Worm (Caenorhabditis elegans) whole organism, L2 larva: ENCODE measurements around the gene nspg-1.

Experiments used
- F13H6.1 ChIP-seq: sonication (generic microtip); optimal IDR thresholded peaks from 2 replicates; lab custom pipeline; 2016; ENCODE audit warnings: missing genetic modification characterization, missing compliant biosample characterization
- R02D3.7 ChIP-seq: fragments of 150-350 bp; optimal IDR thresholded peaks from 2 replicates; lab custom pipeline; 2014; ENCODE audit warnings: missing biosample characterization, missing genetic modification characterization
- Y55F3AM.14 ChIP-seq: fragments of 200-800 bp; sonication (Bioruptor generic); optimal IDR thresholded peaks from 2 replicates; lab custom pipeline; 2018; ENCODE audit warnings: mild to moderate bottlenecking, missing genetic modification characterization, missing compliant biosample characterization
- aly-2 ChIP-seq: fragments of 150-350 bp; optimal IDR thresholded peaks from 2 replicates; lab custom pipeline; 2014; ENCODE audit warnings: missing biosample characterization, missing genetic modification characterization
- ama-1 ChIP-seq: fragments of 150-350 bp; optimal IDR thresholded peaks from 2 replicates; lab custom pipeline; 2018; ENCODE audit warnings: inconsistent platforms
- blmp-1 ChIP-seq: sonication (generic microtip); optimal IDR thresholded peaks from 2 replicates; lab custom pipeline; 2017; ENCODE audit warnings: missing genetic modification characterization, mild to moderate bottlenecking, missing compliant biosample characterization, antibody characterized with exemption, moderate library complexity; ENCODE audit not compliant: insufficient read depth
- ceh-16 ChIP-seq: fragments of 150-350 bp; optimal IDR thresholded peaks from 2 replicates; lab custom pipeline; 2014; ENCODE audit warnings: missing biosample characterization, missing genetic modification characterization
- ceh-82 ChIP-seq: fragments of 150-350 bp; optimal IDR thresholded peaks from 2 replicates; lab custom pipeline; 2014; ENCODE audit warnings: missing biosample characterization, missing genetic modification characterization
- crh-2 ChIP-seq: sonication (generic microtip); optimal IDR thresholded peaks from 2 replicates; lab custom pipeline; 2017; ENCODE audit warnings: missing biosample characterization, missing genetic modification characterization
- dmd-4 ChIP-seq: sonication (generic microtip); optimal IDR thresholded peaks from 2 replicates; lab custom pipeline; 2017; ENCODE audit warnings: missing biosample characterization, missing genetic modification characterization
- egl-27 ChIP-seq: sonication (generic microtip); optimal IDR thresholded peaks from 3 replicates; lab custom pipeline; 2017; ENCODE audit warnings: missing biosample characterization, missing genetic modification reagents, missing genetic modification characterization
- elt-1 ChIP-seq: fragments of 150-350 bp; optimal IDR thresholded peaks from 2 replicates; lab custom pipeline; 2014; ENCODE audit warnings: missing biosample characterization, missing genetic modification characterization
- elt-3 ChIP-seq: sonication (generic microtip); optimal IDR thresholded peaks from 2 replicates; lab custom pipeline; 2017; ENCODE audit warnings: missing biosample characterization, missing genetic modification characterization
- fos-1 ChIP-seq: fragments of 150-350 bp; optimal IDR thresholded peaks from 2 replicates; lab custom pipeline; 2014; ENCODE audit warnings: missing biosample characterization, missing genetic modification characterization
- gmeb-1 ChIP-seq: fragments of 150-350 bp; optimal IDR thresholded peaks from 2 replicates; lab custom pipeline; 2014; ENCODE audit warnings: missing biosample characterization, missing genetic modification characterization
- lin-11 ChIP-seq: fragments of 150-350 bp; sonication (generic microtip); optimal IDR thresholded peaks from 2 replicates; lab custom pipeline; 2014; ENCODE audit warnings: missing biosample characterization, missing genetic modification characterization, inconsistent platforms, mixed read lengths
- lin-13 ChIP-seq: fragments of 150-350 bp; optimal IDR thresholded peaks from 2 replicates; lab custom pipeline; 2014; ENCODE audit warnings: missing biosample characterization, missing genetic modification reagents, missing genetic modification characterization
- lin-39 ChIP-seq: fragments of 150-350 bp; optimal IDR thresholded peaks from 2 replicates; lab custom pipeline; 2014; ENCODE audit warnings: missing biosample characterization, missing genetic modification reagents, missing genetic modification characterization
- lsy-2 ChIP-seq, 2 experiments: fragments of 150-350 bp in 1 of 2; sonication (generic microtip) in 1 of 2; optimal IDR thresholded peaks; 2 replicates each; lab custom pipeline; 2014 to 2017; ENCODE audit warnings: missing biosample characterization in 2 of 2, missing genetic modification characterization in 2 of 2
- mab-5 ChIP-seq: fragments of 150-350 bp; optimal IDR thresholded peaks from 2 replicates; lab custom pipeline; 2014; ENCODE audit warnings: missing biosample characterization, missing genetic modification characterization
- mdl-1 ChIP-seq, 2 experiments: fragments of 150-350 bp in 1 of 2; sonication (generic microtip) in 1 of 2; optimal IDR thresholded peaks; 2 replicates each; lab custom pipeline; 2017; ENCODE audit warnings: missing biosample characterization in 2 of 2, missing genetic modification characterization in 2 of 2
- nhr-10 ChIP-seq: sonication (generic microtip); optimal IDR thresholded peaks from 2 replicates; lab custom pipeline; 2017; ENCODE audit warnings: missing biosample characterization, missing genetic modification characterization
- nhr-12 ChIP-seq: fragments of 150-350 bp; optimal IDR thresholded peaks from 2 replicates; lab custom pipeline; 2014; ENCODE audit warnings: missing biosample characterization, missing genetic modification characterization
- nhr-129 ChIP-seq: fragments of 150-350 bp; optimal IDR thresholded peaks from 2 replicates; lab custom pipeline; 2014; ENCODE audit warnings: missing biosample characterization, missing genetic modification characterization
- nhr-21 ChIP-seq: fragments of 150-350 bp; optimal IDR thresholded peaks from 2 replicates; lab custom pipeline; 2014; ENCODE audit warnings: missing biosample characterization, missing genetic modification characterization
- nhr-23 ChIP-seq: fragments of 150-350 bp; optimal IDR thresholded peaks from 2 replicates; lab custom pipeline; 2014; ENCODE audit warnings: missing biosample characterization, missing genetic modification reagents, missing genetic modification characterization
- nhr-237 ChIP-seq: fragments of 150-350 bp; optimal IDR thresholded peaks from 2 replicates; lab custom pipeline; 2014; ENCODE audit warnings: missing biosample characterization, missing genetic modification characterization
- nhr-6 ChIP-seq: fragments of 150-350 bp; optimal IDR thresholded peaks from 2 replicates; lab custom pipeline; 2014; ENCODE audit warnings: missing biosample characterization, missing genetic modification characterization
- peb-1 ChIP-seq: fragments of 150-350 bp; optimal IDR thresholded peaks from 2 replicates; lab custom pipeline; 2014; ENCODE audit warnings: missing biosample characterization, missing genetic modification characterization
- sem-4 ChIP-seq: fragments of 150-350 bp; optimal IDR thresholded peaks from 2 replicates; lab custom pipeline; 2014; ENCODE audit warnings: missing biosample characterization, missing genetic modification reagents, missing genetic modification characterization
- skn-1 ChIP-seq: sonication (generic microtip); optimal IDR thresholded peaks from 2 replicates; lab custom pipeline; 2017; ENCODE audit warnings: missing biosample characterization, missing genetic modification characterization
- sma-9 ChIP-seq, 2 experiments: fragments of 150-350 bp in 1 of 2; sonication (generic microtip) in 1 of 2; optimal IDR thresholded peaks; 2 replicates each; lab custom pipeline; 2014 to 2016; ENCODE audit warnings: missing genetic modification characterization in 2 of 2, mild to moderate bottlenecking in 1 of 2, missing biosample characterization in 1 of 2, missing compliant biosample characterization in 1 of 2, missing genetic modification reagents in 1 of 2, moderate library complexity in 1 of 2
- snpc-4 ChIP-seq: fragments of 150-350 bp; optimal IDR thresholded peaks from 2 replicates; lab custom pipeline; 2014; ENCODE audit warnings: missing biosample characterization, missing genetic modification characterization
- unc-39 ChIP-seq: fragments of 150-350 bp; optimal IDR thresholded peaks from 2 replicates; lab custom pipeline; 2014; ENCODE audit warnings: missing biosample characterization, missing genetic modification characterization
- unc-55 ChIP-seq: fragments of 150-350 bp; sonication (generic microtip); optimal IDR thresholded peaks from 3 replicates; lab custom pipeline; 2014; ENCODE audit warnings: missing biosample characterization, missing genetic modification reagents, missing genetic modification characterization
- unc-62 ChIP-seq: fragments of 150-350 bp; optimal IDR thresholded peaks from 2 replicates; lab custom pipeline; 2014; ENCODE audit warnings: missing biosample characterization, missing genetic modification reagents, missing genetic modification characterization
- zag-1 ChIP-seq: fragments of 150-350 bp; optimal IDR thresholded peaks from 2 replicates; lab custom pipeline; 2014; ENCODE audit warnings: missing biosample characterization, missing genetic modification characterization
- ztf-11 ChIP-seq: sonication (generic microtip); optimal IDR thresholded peaks from 2 replicates; lab custom pipeline; 2017; ENCODE audit warnings: missing biosample characterization, missing genetic modification characterization

Gene nspg-1

DNA sequence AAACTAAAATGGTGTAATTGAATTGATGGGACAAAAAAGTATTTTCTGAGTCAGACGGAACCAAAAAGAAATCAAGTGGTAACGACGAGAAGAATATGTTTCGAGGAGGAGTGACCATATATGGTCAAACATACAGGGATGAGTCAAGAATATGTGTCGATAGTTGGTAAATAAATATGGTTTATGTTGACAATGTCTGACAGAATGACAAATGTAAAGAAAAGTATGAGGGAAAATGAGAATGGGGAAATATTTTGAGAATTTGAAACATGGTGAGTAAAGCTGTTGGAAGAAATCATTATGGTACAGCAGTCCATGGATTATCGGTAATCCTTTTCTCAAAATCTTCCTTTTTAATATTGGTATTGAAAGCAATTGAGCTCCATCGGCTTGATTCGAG lies at the start of gene nspg-1:
Gene nspg-1 (minus strand): TSS at position 101 of the 400 bp plus-strand sequence.
- TF ChIP-seq lin-13 (GFP tag; lab: Kevin White, UChicago) (no peak), fos-1 (tag; lab: Kevin White, UChicago) (no peak), sem-4 (no peak), aly-2 (tag; lab: Kevin White, UChicago) (no peak), ceh-16 (tag; lab: Kevin White, UChicago) (no peak), crh-2 (no peak), unc-55 (GFP tag; lab: Kevin White, UChicago) (no peak), ama-1 (lab: Kevin White, UChicago) (no peak), lsy-2 (tag; optimal IDR thresholded peaks at IDR 0.05; lab: Kevin White, UChicago) (no peak), egl-27 (tag; lab: Kevin White, UChicago) (no peak), skn-1 (tag; lab: Kevin White, UChicago) (no peak), nhr-129 (no peak), F13H6.1 (tag; lab: Kevin White, UChicago) (no peak), snpc-4 (tag; lab: Kevin White, UChicago) (no peak), ztf-11 (tag; lab: Kevin White, UChicago) (no peak), zag-1 (tag; lab: Kevin White, UChicago) (no peak), nhr-237 (tag; lab: Kevin White, UChicago) (no peak), mab-5 (no peak), blmp-1 (tag; lab: Kevin White, UChicago) (no peak)

DNA sequence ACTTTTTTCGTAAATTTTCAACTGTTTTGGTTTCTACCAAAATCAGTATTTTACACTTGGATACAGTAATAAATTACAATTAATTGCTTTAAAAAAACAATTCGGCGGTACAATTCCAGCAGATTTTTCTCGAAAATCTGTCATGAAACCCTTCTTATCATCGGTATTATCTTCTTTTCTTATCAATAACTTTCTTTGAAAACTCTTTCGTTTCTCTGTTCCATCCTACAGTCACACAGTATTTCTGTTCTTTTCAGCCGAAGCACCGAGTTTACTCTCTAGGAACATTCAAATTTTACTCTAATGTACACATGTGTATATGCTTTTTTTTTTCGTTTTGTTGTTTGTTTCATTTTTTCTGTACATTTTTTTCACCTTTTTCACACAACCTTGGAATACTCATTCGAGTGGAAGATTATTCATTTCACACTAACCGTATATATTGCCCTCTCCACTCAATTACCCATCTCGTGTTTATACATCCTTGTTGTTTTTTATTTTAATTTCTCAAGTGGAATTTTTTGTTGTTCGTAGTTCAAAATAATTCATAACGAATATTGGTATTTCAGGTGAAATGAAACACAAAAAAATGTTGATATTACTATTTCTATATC lies 41.8 kb upstream of the nspg-1 start, which contains the start of gene nid-1:
Gene nid-1 (plus strand): TSS at position 564 of the 614 bp plus-strand sequence.
- TF ChIP-seq Y55F3AM.14 (no peak), mdl-1 (tag; optimal IDR thresholded peaks at IDR 0.05; lab: Kevin White, UChicago) (no peak), snpc-4 (tag; lab: Kevin White, UChicago) (no peak), crh-2 (peak; percentile 28), nhr-6 (tag; lab: Kevin White, UChicago) (no peak), unc-62 (no peak), sma-9 (GFP tag; optimal IDR thresholded peaks at IDR 0.05; lab: Kevin White, UChicago) (peak; percentile 51), sma-9 (tag; optimal IDR thresholded peaks at IDR 0.05; lab: Kevin White, UChicago) (no peak), unc-39 (tag; lab: Kevin White, UChicago) (no peak), fos-1 (tag; lab: Kevin White, UChicago) (peak; percentile 20), elt-1 (tag; lab: Kevin White, UChicago) (no peak), nhr-12 (tag; lab: Kevin White, UChicago) (no peak), lsy-2 (tag; optimal IDR thresholded peaks at IDR 0.05; lab: Kevin White, UChicago) (no peak), zag-1 (tag; lab: Kevin White, UChicago) (no peak), ceh-16 (tag; lab: Kevin White, UChicago) (no peak), lin-39 (tag; lab: Kevin White, UChicago) (no peak), nhr-10 (tag; lab: Kevin White, UChicago) (no peak), elt-3 (tag; lab: Kevin White, UChicago) (no peak), egl-27 (tag; lab: Kevin White, UChicago) (no peak), gmeb-1 (tag; lab: Kevin White, UChicago) (peak; percentile 8), mab-5 (no peak), lin-11 (tag; lab: Kevin White, UChicago) (no peak)

DNA sequence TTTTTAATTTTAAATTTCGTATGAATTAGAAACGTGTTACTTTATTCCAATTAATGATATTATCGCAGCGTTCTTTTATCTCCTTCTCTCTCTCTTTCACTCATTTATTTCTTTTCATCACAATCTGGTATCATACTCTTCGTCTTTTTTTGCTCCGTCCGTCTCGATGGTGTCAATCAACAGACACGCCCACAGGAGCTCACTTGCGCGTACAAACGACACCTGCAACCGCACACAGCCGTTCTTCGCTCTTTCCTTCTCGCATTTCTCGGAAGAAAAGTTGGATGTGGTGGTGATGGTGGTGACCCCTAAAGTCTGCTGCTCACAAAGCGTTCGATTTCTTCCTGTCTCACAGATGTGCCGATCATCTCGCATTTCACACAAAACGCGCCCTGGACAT lies 40.7 kb upstream of the nspg-1 start:
- TF ChIP-seq unc-39 (tag; lab: Kevin White, UChicago) (no peak), nhr-23 (tag; lab: Kevin White, UChicago) (no peak), peb-1 (no peak), skn-1 (tag; lab: Kevin White, UChicago) (no peak), sem-4 (no peak), Y55F3AM.14 (no peak), R02D3.7 (tag; lab: Kevin White, UChicago) (no peak), dmd-4 (tag; lab: Kevin White, UChicago) (no peak), F13H6.1 (tag; lab: Kevin White, UChicago) (no peak), ceh-82 (tag; lab: Kevin White, UChicago) (no peak), nhr-237 (tag; lab: Kevin White, UChicago) (no peak), lin-11 (tag; lab: Kevin White, UChicago) (no peak), nhr-21 (tag; lab: Kevin White, UChicago) (no peak), ama-1 (lab: Kevin White, UChicago) (no peak), zag-1 (tag; lab: Kevin White, UChicago) (no peak), elt-3 (tag; lab: Kevin White, UChicago) (no peak), blmp-1 (tag; lab: Kevin White, UChicago) (no peak)
